Fruit fly (Drosophila melanogaster): ENCODE measurements around the gene Tsp39D.

Gene Tsp39D

dm6 chr2L:21322161-21322560 lies 22.2 kb upstream of the Tsp39D start (continued):
- TF ChIP-seq CG10431 (GFP tag; optimal IDR thresholded peaks at IDR 0.05) (no peak), bbx (GFP tag; IDR thresholded peaks at IDR 0.05; ENCODE audit: partially characterized antibody) (no peak), GATAe (GFP tag; conservative IDR thresholded peaks at IDR 0.05) (peak; percentile 78), gcm (GFP tag; optimal IDR thresholded peaks at IDR 0.05) (peak; percentile 57), CG33557 (GFP tag; optimal IDR thresholded peaks at IDR 0.05) (no peak), Eip74EF (GFP tag; optimal IDR thresholded peaks at IDR 0.05) (no peak), exex (tag; optimal IDR thresholded peaks at IDR 0.05) (peak; percentile 25), CG7987 (GFP tag; optimal IDR thresholded peaks at IDR 0.05) (no peak), CG17385 (GFP tag; optimal IDR thresholded peaks at IDR 0.05) (no peak)

- peak; percentile 7 for TF ChIP-seq Kr (GFP tag; optimal IDR thresholded peaks at IDR 0.05)
- TF ChIP-seq seq (GFP tag; IDR thresholded peaks at IDR 0.05), result no peak; the same call in 1 of the 2 replicates
- TF ChIP-seq Bgb (GFP tag; IDR thresholded peaks at IDR 0.05; ENCODE audit: partially characterized antibody), result peak; percentile 24; the same call in 1 of the 2 replicates
- no peak for TF ChIP-seq CG7786 (GFP tag; optimal IDR thresholded peaks at IDR 0.05)
- no peak for TF ChIP-seq hb (GFP tag; IDR thresholded peaks at IDR 0.05; ENCODE audit: partially characterized antibody)
- TF ChIP-seq caup (GFP tag; optimal IDR thresholded peaks at IDR 0.05; ENCODE audit: severe bottlenecking), result peak; percentile 12
- peak; percentile 94; the same call in 1 of the 2 replicates for TF ChIP-seq crol (GFP tag; IDR thresholded peaks at IDR 0.05)
- TF ChIP-seq CG11504 (tag; optimal IDR thresholded peaks at IDR 0.05), result peak; percentile 44
- TF ChIP-seq CG14710 (tag; optimal IDR thresholded peaks at IDR 0.05), result no peak
- no peak for TF ChIP-seq MBD-R2 (GFP tag; IDR thresholded peaks at IDR 0.05)
- TF ChIP-seq amos (GFP tag; IDR thresholded peaks at IDR 0.05; ENCODE audit: partially characterized antibody), result no peak
- TF ChIP-seq salm (tag; optimal IDR thresholded peaks at IDR 0.05), result no peak
- TF ChIP-seq TFAM (GFP tag; optimal IDR thresholded peaks at IDR 0.05), result no peak
- TF ChIP-seq CG9797 (GFP tag; optimal IDR thresholded peaks at IDR 0.05), result no peak
- TF ChIP-seq Nf-YB (GFP tag; optimal IDR thresholded peaks at IDR 0.05), result no peak
- TF ChIP-seq Gsc (GFP tag; IDR thresholded peaks at IDR 0.05), result no peak
- no peak for TF ChIP-seq tio (GFP tag; optimal IDR thresholded peaks at IDR 0.05)
- TF ChIP-seq B-H1 (GFP tag; IDR thresholded peaks at IDR 0.05), result no peak
- peak; percentile 10 for TF ChIP-seq CTCF (GFP tag; optimal IDR thresholded peaks at IDR 0.05)
- TF ChIP-seq Sry-δ (GFP tag; optimal IDR thresholded peaks at IDR 0.05), result no peak
- no peak for TF ChIP-seq Nf-YA (GFP tag; IDR thresholded peaks at IDR 0.05)
- TF ChIP-seq CG8388 (GFP tag; optimal IDR thresholded peaks at IDR 0.05), result no peak
- no peak for TF ChIP-seq wek (GFP tag; optimal IDR thresholded peaks at IDR 0.05)
- peak; percentile 28 for TF ChIP-seq CG7987 (GFP tag; optimal IDR thresholded peaks at IDR 0.05)
- peak; percentile 54 for TF ChIP-seq cg (GFP tag; optimal IDR thresholded peaks at IDR 0.05)
- no peak for TF ChIP-seq ac (GFP tag; optimal IDR thresholded peaks at IDR 0.05)
- no peak for TF ChIP-seq ttk (GFP tag; IDR thresholded peaks at IDR 0.05)
- no peak for TF ChIP-seq CG8290 (GFP tag; optimal IDR thresholded peaks at IDR 0.05)
- TF ChIP-seq CG8290 (tag; optimal IDR thresholded peaks at IDR 0.05), result peak in 1 of 2 experiments; percentile 39
- no peak for TF ChIP-seq CG14050 (GFP tag; IDR thresholded peaks at IDR 0.05)
- TF ChIP-seq CrebB (tag; optimal IDR thresholded peaks at IDR 0.05), result no peak
- TF ChIP-seq lmd (GFP tag; IDR thresholded peaks at IDR 0.05), result no peak
- no peak for TF ChIP-seq gsb (GFP tag; IDR thresholded peaks at IDR 0.05)
- peak; percentile 30 for TF ChIP-seq CG10543 (GFP tag; optimal IDR thresholded peaks at IDR 0.05)
- TF ChIP-seq repo (GFP tag; optimal IDR thresholded peaks at IDR 0.05), result no peak
- TF ChIP-seq pros (GFP tag; optimal IDR thresholded peaks at IDR 0.05), result peak; percentile 76
- no peak for TF ChIP-seq Hmx (GFP tag; optimal IDR thresholded peaks at IDR 0.05)
- no peak for TF ChIP-seq NK7.1 (GFP tag; optimal IDR thresholded peaks at IDR 0.05)
- TF ChIP-seq run (tag; optimal IDR thresholded peaks at IDR 0.05), result peak; percentile 1
- no peak for TF ChIP-seq CG8478 (optimal IDR thresholded peaks at IDR 0.05)
- TF ChIP-seq Med (GFP tag), result peak; percentile 55
- no peak for TF ChIP-seq crc (GFP tag; optimal IDR thresholded peaks at IDR 0.05)
Observed at dm6 chr2L:21324438-21324890, 19.9 kb upstream of the Tsp39D start.

Measured in whole organism, embryonic.